Worm (Caenorhabditis elegans): ENCODE measurements around the gene scl-14.
A peak's percentile ranks its signal among the peaks of the same experiment; 100 is the strongest.

Gene scl-14

DNA sequence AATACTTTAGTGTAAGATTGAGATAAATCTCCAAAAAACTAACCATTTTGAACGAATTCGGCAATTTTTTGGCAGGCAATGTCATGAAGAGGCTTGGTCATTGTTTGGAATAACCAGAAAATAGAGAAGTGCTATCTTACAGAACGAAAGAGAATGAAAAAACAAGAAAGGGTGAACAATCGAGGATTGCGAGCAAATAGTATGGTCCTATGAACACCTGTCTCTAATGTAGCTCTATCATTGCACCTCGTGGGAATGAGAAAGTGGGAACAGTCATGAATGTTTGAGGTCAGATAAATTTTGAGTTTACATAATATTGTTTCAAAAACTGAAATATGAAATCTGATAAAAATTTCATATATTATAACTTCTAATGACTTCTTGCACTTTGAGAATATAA lies 32.0 kb downstream of the scl-14 start, which contains the start of gene C48D1.1:
TSS of gene C48D1.1 (minus strand) at position 101 of the 400 bp plus-strand sequence.
- no peak for TF ChIP-seq pax-1 (tag; optimal IDR thresholded peaks at IDR 0.05)
- no peak for TF ChIP-seq pat-9 (tag; optimal IDR thresholded peaks at IDR 0.05)
- TF ChIP-seq ztf-16 (tag; optimal IDR thresholded peaks at IDR 0.05): no peak
- no peak for TF ChIP-seq sox-4 (tag; optimal IDR thresholded peaks at IDR 0.05)
- no peak for TF ChIP-seq nhr-11 (tag; optimal IDR thresholded peaks at IDR 0.05)
- TF ChIP-seq unc-86 (tag; optimal IDR thresholded peaks at IDR 0.05): no peak
- no peak for TF ChIP-seq nfya-1 (tag; optimal IDR thresholded peaks at IDR 0.05)
- TF ChIP-seq pag-3 (tag; optimal IDR thresholded peaks at IDR 0.05; ENCODE audit: borderline replicate concordance): no peak
- TF ChIP-seq sdc-2 (tag; optimal IDR thresholded peaks at IDR 0.05): no peak
- TF ChIP-seq unc-55 (GFP tag; optimal IDR thresholded peaks at IDR 0.05): no peak

DNA sequence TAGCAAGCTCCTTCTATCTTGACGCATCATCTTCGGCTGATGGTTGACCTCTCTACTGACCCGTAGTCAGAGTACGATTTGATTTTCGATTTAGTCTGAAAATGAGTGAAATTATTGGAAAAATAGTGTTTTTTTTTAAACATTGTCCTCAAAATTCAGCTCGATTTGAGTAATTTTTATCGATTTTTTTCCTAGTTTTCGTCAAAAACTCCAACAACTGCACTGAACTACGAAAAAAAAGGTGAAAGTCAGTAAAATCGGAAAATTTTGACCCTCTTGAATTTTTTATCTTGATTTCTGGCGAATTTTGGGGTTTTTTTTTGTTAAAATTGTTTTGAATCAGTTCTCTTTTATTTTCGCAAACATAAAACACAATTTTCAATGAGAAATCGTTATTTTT lies 38.8 kb downstream of the scl-14 start, which contains the start of gene ced-3:
TSS of gene ced-3 (minus strand) at position 101 of the 400 bp plus-strand sequence.
- no peak for TF ChIP-seq ceh-24 (tag; optimal IDR thresholded peaks at IDR 0.05)
- TF ChIP-seq ceh-14 (tag; optimal IDR thresholded peaks at IDR 0.05): no peak

DNA sequence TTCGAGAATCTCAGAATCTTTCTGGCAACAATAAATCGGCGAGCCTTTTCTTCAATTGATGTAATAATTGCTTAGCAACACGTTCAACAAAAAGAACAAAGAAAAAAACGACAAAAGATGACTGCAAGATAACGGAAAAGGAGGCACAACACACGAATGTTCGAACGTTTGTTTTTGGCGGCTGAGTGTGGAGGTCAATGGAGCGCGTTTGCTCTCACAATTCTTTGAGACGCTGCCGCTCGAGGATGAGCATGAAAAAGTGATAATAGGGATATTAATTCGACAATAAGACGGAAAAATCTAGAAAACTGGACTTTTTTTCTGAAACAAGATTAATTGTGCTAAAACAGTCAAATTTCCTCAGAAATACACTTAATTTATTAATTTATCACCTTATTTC lies 40.6 kb downstream of the scl-14 start:
- TF ChIP-seq ceh-9 (tag; optimal IDR thresholded peaks at IDR 0.05) (no peak), unc-86 (tag; optimal IDR thresholded peaks at IDR 0.05) (no peak), ceh-18 (tag; optimal IDR thresholded peaks at IDR 0.05) (no peak), ref-2 (tag; optimal IDR thresholded peaks at IDR 0.05) (peak; percentile 16), ceh-31 (tag; optimal IDR thresholded peaks at IDR 0.05) (peak; percentile 18), gmeb-2 (tag; optimal IDR thresholded peaks at IDR 0.05) (no peak), ttx-3 (tag; optimal IDR thresholded peaks at IDR 0.05) (no peak), hlh-15 (tag; optimal IDR thresholded peaks at IDR 0.05) (no peak)

DNA sequence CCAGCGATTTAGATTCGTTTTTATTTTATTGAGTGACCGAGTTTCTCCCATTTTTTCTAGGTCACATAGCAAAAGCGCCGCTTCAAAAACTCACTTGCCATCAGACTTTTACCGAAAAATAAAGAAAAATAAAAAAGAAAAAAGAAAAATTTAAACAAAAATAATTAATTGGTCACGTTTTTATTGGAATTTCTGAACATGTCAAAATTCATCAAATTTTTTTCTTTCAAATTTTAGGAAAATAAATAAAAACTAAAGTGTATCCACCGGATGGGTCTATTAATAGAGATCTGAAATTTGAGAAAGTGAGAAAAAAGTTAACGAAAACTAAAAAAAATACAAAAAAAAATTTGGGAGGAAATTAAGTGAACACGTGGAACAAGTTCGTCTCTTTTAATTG lies 44.3 kb downstream of the scl-14 start, which contains the start of gene C48D1.9:
TSS of gene C48D1.9 (minus strand) at position 101 of the 400 bp plus-strand sequence.
- TF ChIP-seq ceh-48 (tag; optimal IDR thresholded peaks at IDR 0.05): no peak
- TF ChIP-seq mec-3 (tag; optimal IDR thresholded peaks at IDR 0.05; ENCODE audit: borderline replicate concordance): no peak
- TF ChIP-seq sdc-2 (tag; optimal IDR thresholded peaks at IDR 0.05): no peak
- TF ChIP-seq unc-42 (tag; optimal IDR thresholded peaks at IDR 0.05): no peak
- no peak for TF ChIP-seq ceh-18 (tag; optimal IDR thresholded peaks at IDR 0.05)
- TF ChIP-seq madf-2 (tag; optimal IDR thresholded peaks at IDR 0.05): no peak
- TF ChIP-seq elt-2 (tag; optimal IDR thresholded peaks at IDR 0.05): no peak
- TF ChIP-seq ceh-45 (GFP tag; IDR thresholded peaks at IDR 0.05): no peak
- TF ChIP-seq fkh-6 (tag; optimal IDR thresholded peaks at IDR 0.05): no peak
- no peak for TF ChIP-seq tbx-7 (tag; optimal IDR thresholded peaks at IDR 0.05)
- no peak for TF ChIP-seq dve-1 (tag; optimal IDR thresholded peaks at IDR 0.05)
- no peak for TF ChIP-seq pqm-1 (tag; optimal IDR thresholded peaks at IDR 0.05)
- TF ChIP-seq T23F11.4 (GFP tag; optimal IDR thresholded peaks at IDR 0.05): no peak

DNA sequence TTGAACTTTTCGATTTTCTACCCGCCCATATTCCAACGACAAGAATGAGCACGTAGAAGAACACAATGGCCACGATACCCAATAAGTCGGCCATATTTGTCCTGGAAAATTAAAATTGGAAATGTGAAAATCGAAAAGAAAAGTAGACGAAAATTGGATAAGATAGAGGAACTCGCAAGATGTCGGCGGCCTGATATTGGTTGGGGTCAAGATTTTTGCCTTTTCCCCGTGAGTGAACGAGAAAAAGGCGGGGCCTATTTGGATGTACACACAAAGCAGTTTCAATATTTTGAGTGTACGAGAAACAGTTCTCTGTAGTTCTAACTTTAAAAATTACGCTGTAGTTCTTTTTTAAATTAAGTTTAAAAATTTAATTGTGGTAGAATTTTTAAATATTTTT lies 49.2 kb downstream of the scl-14 start, which contains the start of gene cho-1:
TSS of gene cho-1 (minus strand) at position 101 of the 400 bp plus-strand sequence.
- TF ChIP-seq tbx-2 (tag; optimal IDR thresholded peaks at IDR 0.05) (no peak), ceh-9 (tag; optimal IDR thresholded peaks at IDR 0.05) (no peak), pag-3 (tag; optimal IDR thresholded peaks at IDR 0.05; ENCODE audit: borderline replicate concordance) (no peak), ceh-45 (GFP tag; IDR thresholded peaks at IDR 0.05) (no peak), ceh-31 (tag; optimal IDR thresholded peaks at IDR 0.05) (no peak), F13H6.1 (tag; optimal IDR thresholded peaks at IDR 0.05) (no peak), ceh-19 (GFP tag; optimal IDR thresholded peaks at IDR 0.05) (no peak), nhr-232 (tag; optimal IDR thresholded peaks at IDR 0.05) (no peak), sox-4 (tag; optimal IDR thresholded peaks at IDR 0.05) (no peak), ceh-6 (GFP tag; optimal IDR thresholded peaks at IDR 0.05) (no peak), unc-3 (GFP tag; conservative IDR thresholded peaks at IDR 0.05) (no peak), unc-3 (tag; optimal IDR thresholded peaks at IDR 0.05) (no peak), lin-11 (tag; optimal IDR thresholded peaks at IDR 0.05) (no peak), gmeb-2 (tag; optimal IDR thresholded peaks at IDR 0.05) (no peak), pat-9 (tag; optimal IDR thresholded peaks at IDR 0.05) (no peak), fkh-10 (GFP tag; optimal IDR thresholded peaks at IDR 0.05) (no peak), ceh-48 (tag; optimal IDR thresholded peaks at IDR 0.05) (no peak)

Measured in whole organism, late embryonic.